Worm (Caenorhabditis elegans) whole organism, early embryonic: ENCODE data around the gene mthf-1.

Experiments
- B0310.2 ChIP-seq: sonication (generic microtip); optimal IDR thresholded peaks from 2 replicates; lab custom pipeline; 2016; ENCODE audit warnings: mild to moderate bottlenecking, missing genetic modification characterization, missing compliant biosample characterization
- F13C5.2 ChIP-seq: sonication (generic microtip); optimal IDR thresholded peaks from 2 replicates; lab custom pipeline; 2017; ENCODE audit warnings: mild to moderate bottlenecking, missing genetic modification characterization, inconsistent platforms, missing compliant biosample characterization
- aly-1 ChIP-seq: sonication (generic microtip); optimal IDR thresholded peaks from 2 replicates; lab custom pipeline; 2016; ENCODE audit warnings: missing genetic modification characterization, missing compliant biosample characterization
- ama-1 ChIP-seq: fragments of 150-350 bp; optimal IDR thresholded peaks from 2 replicates; lab custom pipeline; 2014
- ceh-13 ChIP-seq: fragments of 200-800 bp; sonication (Bioruptor generic); optimal IDR thresholded peaks from 2 replicates; lab custom pipeline; 2018; ENCODE audit warnings: mild to moderate bottlenecking, missing genetic modification characterization, missing compliant biosample characterization
- ceh-36 ChIP-seq: sonication (generic microtip); optimal IDR thresholded peaks from 2 replicates; lab custom pipeline; 2016; ENCODE audit warnings: missing genetic modification characterization, inconsistent platforms, missing compliant biosample characterization
- ets-7 ChIP-seq: sonication (generic microtip); optimal IDR thresholded peaks from 2 replicates; lab custom pipeline; 2016; ENCODE audit warnings: missing genotype, missing genetic modification characterization, missing compliant biosample characterization
- flt-1 ChIP-seq: fragments of 200-800 bp; sonication (Bioruptor generic); IDR thresholded peaks from 2 replicates; pipeline ENCODE4 v1.3.6; 2022; ENCODE audit warnings: missing genetic modification characterization, missing compliant biosample characterization
- hmbx-1 ChIP-seq: sonication (generic microtip); optimal IDR thresholded peaks from 2 replicates; lab custom pipeline; 2016; ENCODE audit warnings: mild to moderate bottlenecking, missing genetic modification characterization, missing compliant biosample characterization
- hmg-4 ChIP-seq: fragments of 200-800 bp; sonication (Bioruptor generic); optimal IDR thresholded peaks from 2 replicates; lab custom pipeline; 2018; ENCODE audit warnings: mild to moderate bottlenecking, missing genetic modification characterization, missing compliant biosample characterization
- hnd-1 ChIP-seq: sonication (generic microtip); optimal IDR thresholded peaks from 2 replicates; lab custom pipeline; 2016; ENCODE audit warnings: missing genetic modification characterization, missing compliant biosample characterization
- pes-1 ChIP-seq: fragments of 200-800 bp; sonication (Bioruptor generic); IDR thresholded peaks from 2 replicates; pipeline ENCODE4 v1.3.6; 2022; ENCODE audit warnings: missing genetic modification reagents, missing genetic modification characterization, missing compliant biosample characterization
- scrt-1 ChIP-seq: fragments of 200-800 bp; sonication (Bioruptor generic); IDR thresholded peaks from 2 replicates; pipeline ENCODE4 v1.3.6; 2022; ENCODE audit warnings: missing genetic modification characterization, missing compliant biosample characterization
- sea-1 ChIP-seq: fragments of 200-800 bp; sonication (Bioruptor generic); conservative IDR thresholded peaks from 2 replicates; pipeline ENCODE4 v1.3.6; 2022; ENCODE audit warnings: missing genetic modification characterization, missing compliant biosample characterization
- tbx-11 ChIP-seq: fragments of 200-800 bp; sonication (Bioruptor generic); IDR thresholded peaks from 2 replicates; pipeline ENCODE4 v1.3.6; 2022; ENCODE audit warnings: missing genetic modification characterization, missing compliant biosample characterization
- tbx-37 ChIP-seq: fragments of 200-800 bp; sonication (Bioruptor generic); conservative IDR thresholded peaks from 2 replicates; pipeline ENCODE4 v1.3.6; 2022; ENCODE audit warnings: missing genetic modification reagents, missing genetic modification characterization, missing compliant biosample characterization
- tra-4 ChIP-seq: sonication (generic microtip); optimal IDR thresholded peaks from 2 replicates; lab custom pipeline; 2017; ENCODE audit warnings: missing genetic modification characterization, missing compliant biosample characterization

mthf-1 gene

DNA sequence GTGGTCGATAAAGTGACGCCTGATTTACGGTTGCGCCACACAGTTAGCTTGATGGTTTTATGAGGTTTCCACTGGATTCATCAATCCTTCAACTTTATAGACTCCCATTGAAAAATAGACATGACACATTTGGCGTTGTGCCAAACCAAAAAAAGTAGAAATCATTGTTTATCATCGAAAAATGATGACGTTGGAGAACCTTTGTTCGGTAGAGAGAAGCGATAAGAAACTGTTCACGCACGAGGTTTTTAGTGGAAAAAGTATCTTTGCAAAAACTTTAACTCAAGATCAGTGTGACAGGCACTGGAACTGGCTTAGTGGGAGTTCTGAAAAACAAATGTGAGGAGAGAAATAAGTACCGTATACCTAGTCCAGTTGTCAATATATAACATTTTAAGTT, 36.0 kb upstream of the mthf-1 start:
- no peak for TF ChIP-seq ama-1 (lab: Kevin White, UChicago)
- no peak for TF ChIP-seq hmg-4 (GFP tag; lab: Kevin White, UChicago)
- TF ChIP-seq tbx-37 (GFP tag; lab: Robert Waterston, UW) = no peak
- no peak for TF ChIP-seq flt-1 (GFP tag; lab: Robert Waterston, UW)
- TF ChIP-seq sea-1 = no peak
- TF ChIP-seq scrt-1 = no peak
- no peak for TF ChIP-seq B0310.2 (tag; lab: Kevin White, UChicago)
- no peak for TF ChIP-seq pes-1 (GFP tag; lab: Robert Waterston, UW)
- TF ChIP-seq tbx-11 = no peak
- TF ChIP-seq hmbx-1 (tag; lab: Kevin White, UChicago) = no peak
- no peak for TF ChIP-seq aly-1 (tag; lab: Kevin White, UChicago)
- TF ChIP-seq F13C5.2 = no peak
- TF ChIP-seq hnd-1 (tag; lab: Kevin White, UChicago) = no peak
- TF ChIP-seq ets-7 (tag; lab: Kevin White, UChicago) = no peak

- TF ChIP-seq hmg-4 (GFP tag; lab: Kevin White, UChicago) (peak; percentile 46), sea-1 (0 out of 2 replicates have a peak, but pooled peaks have one; percentile 40), ceh-13 (no peak)
Observed at ce11 chrII:7813237-7813636, 35.6 kb upstream of the mthf-1 start.

DNA sequence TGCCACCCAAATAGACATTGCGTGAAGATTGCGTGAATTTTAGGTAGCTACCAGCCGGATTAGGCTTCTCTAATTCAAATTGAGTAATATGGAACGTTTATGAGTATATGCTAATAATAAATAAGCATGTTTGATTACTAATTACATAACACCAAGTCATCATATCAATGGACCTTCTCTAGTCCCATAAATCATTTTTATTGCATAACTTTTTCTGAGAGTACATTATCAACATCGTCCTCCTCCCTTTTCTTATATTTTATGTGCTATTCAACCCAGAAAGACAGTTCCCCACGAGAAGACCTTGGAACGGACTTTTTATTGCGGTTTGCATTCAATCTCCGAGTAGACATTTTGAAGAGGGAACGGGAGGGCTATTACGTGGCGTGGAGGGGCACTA, 34.7 kb upstream of the mthf-1 start:
- TF ChIP-seq tbx-11 (no peak), pes-1 (GFP tag; lab: Robert Waterston, UW) (no peak), hmbx-1 (tag; lab: Kevin White, UChicago) (peak; percentile 3), ceh-36 (tag; lab: Kevin White, UChicago) (peak; percentile 34), F13C5.2 (no peak), scrt-1 (no peak), hmg-4 (GFP tag; lab: Kevin White, UChicago) (peak; percentile 29), aly-1 (tag; lab: Kevin White, UChicago) (no peak), B0310.2 (tag; lab: Kevin White, UChicago) (peak; percentile 46)

ce11 chrII:7810869-7811543, 33.4 kb upstream of the mthf-1 start, which contains the start of gene cki-1:
Gene cki-1, plus strand, starts transcription at chrII:7811240.
- TF ChIP-seq ceh-36 (tag; lab: Kevin White, UChicago) (peak; percentile 36), sea-1 (0 out of 2 replicates have a peak, but pooled peaks have one; percentile 49), tbx-11 (no peak), aly-1 (tag; lab: Kevin White, UChicago) (peak; percentile 81), ets-7 (tag; lab: Kevin White, UChicago) (no peak), pes-1 (GFP tag; lab: Robert Waterston, UW) (peak; percentile 50), ama-1 (lab: Kevin White, UChicago) (no peak), ceh-13 (no peak), flt-1 (GFP tag; lab: Robert Waterston, UW) (0 out of 2 replicates have a peak, but pooled peaks have one; percentile 40), hmg-4 (GFP tag; lab: Kevin White, UChicago) (peak; percentile 72), B0310.2 (tag; lab: Kevin White, UChicago) (peak; percentile 44), scrt-1 (0 out of 2 replicates have a peak, but pooled peaks have one; percentile 43), hnd-1 (tag; lab: Kevin White, UChicago) (no peak), hmbx-1 (tag; lab: Kevin White, UChicago) (no peak), tbx-37 (GFP tag; lab: Robert Waterston, UW) (no peak)

DNA sequence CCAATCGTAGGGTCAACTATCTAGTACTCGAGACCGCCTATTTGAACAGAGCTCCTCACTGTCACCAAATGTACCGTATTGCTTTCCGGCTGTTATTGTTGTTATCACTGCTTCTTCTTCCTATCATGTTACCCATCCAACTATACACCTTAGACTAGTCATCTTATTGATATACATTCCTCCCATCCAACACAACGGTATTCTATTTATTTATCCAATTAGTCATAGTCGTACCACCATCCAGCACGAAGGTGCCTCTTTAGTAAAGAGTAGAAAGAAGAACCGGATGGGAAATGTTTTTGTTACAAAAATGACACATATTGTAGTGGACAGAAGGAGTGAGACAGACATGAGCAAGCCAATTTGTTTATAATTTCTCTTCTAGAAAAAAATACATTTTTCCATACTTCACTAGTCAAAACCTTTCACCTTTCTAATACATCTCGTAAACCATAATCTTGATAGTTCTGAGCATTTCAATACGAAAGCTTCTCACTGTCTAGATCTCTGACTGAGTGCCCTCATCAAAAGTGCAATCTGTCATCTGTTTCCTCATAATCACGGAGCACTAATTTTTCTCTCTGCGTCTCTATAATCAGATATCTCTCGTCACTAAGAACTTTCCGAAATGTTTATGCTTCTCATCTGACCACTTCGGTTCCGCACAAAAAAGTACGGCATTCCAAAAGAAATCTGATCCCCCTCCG, 32.7 kb upstream of the mthf-1 start:
- TF ChIP-seq ceh-36 (tag; lab: Kevin White, UChicago) = no peak
- no peak for TF ChIP-seq tbx-37 (GFP tag; lab: Robert Waterston, UW)
- TF ChIP-seq hnd-1 (tag; lab: Kevin White, UChicago) = no peak
- TF ChIP-seq tbx-11 = no peak
- TF ChIP-seq tra-4 = no peak
- TF ChIP-seq F13C5.2 = no peak
- TF ChIP-seq B0310.2 (tag; lab: Kevin White, UChicago) = no peak
- TF ChIP-seq ceh-13 = no peak
- no peak for TF ChIP-seq hmg-4 (GFP tag; lab: Kevin White, UChicago)
- TF ChIP-seq ama-1 (lab: Kevin White, UChicago) = no peak
- no peak for TF ChIP-seq flt-1 (GFP tag; lab: Robert Waterston, UW)
- no peak for TF ChIP-seq scrt-1
- no peak for TF ChIP-seq sea-1
- TF ChIP-seq pes-1 (GFP tag; lab: Robert Waterston, UW) = no peak
- no peak for TF ChIP-seq hmbx-1 (tag; lab: Kevin White, UChicago)

- no peak for TF ChIP-seq ets-7 (tag; lab: Kevin White, UChicago)
- TF ChIP-seq ama-1 (lab: Kevin White, UChicago) = no peak
- TF ChIP-seq hmg-4 (GFP tag; lab: Kevin White, UChicago) = peak; percentile 58
- TF ChIP-seq tra-4 = peak; percentile 3
- TF ChIP-seq ceh-36 (tag; lab: Kevin White, UChicago) = peak; percentile 4
Observed at ce11 chrII:7809358-7809914, 31.8 kb upstream of the mthf-1 start.

DNA sequence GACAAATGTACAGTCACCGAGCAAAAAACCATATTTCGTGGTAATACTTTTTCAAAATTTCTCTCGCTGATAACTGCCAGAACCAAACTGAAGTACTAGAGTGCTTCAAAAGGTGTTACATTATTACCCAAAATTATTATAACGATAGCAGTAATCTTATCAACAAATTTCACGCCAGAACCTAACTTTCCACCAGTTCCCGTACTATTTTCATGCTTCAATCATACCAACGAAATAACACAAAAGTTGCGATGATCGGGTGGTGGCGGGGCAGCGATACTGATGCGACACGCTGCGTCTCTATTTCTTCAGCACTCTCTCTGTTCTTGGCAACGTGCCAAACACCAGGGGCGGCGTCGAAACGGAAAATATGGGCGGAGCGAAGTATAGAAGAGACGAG, 31.3 kb upstream of the mthf-1 start:
- TF ChIP-seq hnd-1 (tag; lab: Kevin White, UChicago) (no peak), F13C5.2 (no peak), hmbx-1 (tag; lab: Kevin White, UChicago) (no peak), flt-1 (GFP tag; lab: Robert Waterston, UW) (no peak), sea-1 (no peak), ceh-13 (no peak), scrt-1 (no peak), aly-1 (tag; lab: Kevin White, UChicago) (no peak), B0310.2 (tag; lab: Kevin White, UChicago) (no peak), hmg-4 (GFP tag; lab: Kevin White, UChicago) (no peak), tra-4 (no peak), ama-1 (lab: Kevin White, UChicago) (no peak), ceh-36 (tag; lab: Kevin White, UChicago) (no peak), pes-1 (GFP tag; lab: Robert Waterston, UW) (no peak), ets-7 (tag; lab: Kevin White, UChicago) (no peak), tbx-11 (no peak), tbx-37 (GFP tag; lab: Robert Waterston, UW) (no peak)
